Worm (Caenorhabditis elegans): ENCODE measurements around the gene fkh-6.

ce11 chrII:4372406-4372805 lies 10.8 kb downstream of the fkh-6 start, which contains the start of gene paic-1:
- TF ChIP-seq unc-55 (GFP tag; optimal IDR thresholded peaks at IDR 0.05), result no peak
- TF ChIP-seq ceh-9 (tag; optimal IDR thresholded peaks at IDR 0.05), result no peak
- TF ChIP-seq K02D7.2 (tag; optimal IDR thresholded peaks at IDR 0.05), result no peak
- TF ChIP-seq pha-4 (tag; optimal IDR thresholded peaks at IDR 0.05), result no peak
